Worm (Caenorhabditis elegans) whole organism, L1 larva: ENCODE results near the gene F35F10.5.

ENCODE experiments used
- C04F5.9 ChIP-seq: sonication (generic microtip); optimal IDR thresholded peaks from 2 replicates; lab custom pipeline; 2016; ENCODE audit warnings: missing genetic modification characterization, missing compliant biosample characterization
- C34B4.2 ChIP-seq: sonication (generic microtip); optimal IDR thresholded peaks from 2 replicates; lab custom pipeline; 2017; ENCODE audit warnings: mild to moderate bottlenecking, missing genetic modification characterization, missing compliant biosample characterization
- F16B12.6 ChIP-seq: fragments of 150-350 bp; optimal IDR thresholded peaks from 2 replicates; lab custom pipeline; 2014; ENCODE audit warnings: missing biosample characterization, missing genetic modification characterization
- alr-1 ChIP-seq: fragments of 200-800 bp; sonication (Bioruptor generic); optimal IDR thresholded peaks from 2 replicates; lab custom pipeline; 2018; ENCODE audit warnings: borderline replicate concordance, mild to moderate bottlenecking, missing genetic modification characterization, missing compliant biosample characterization
- ceh-63 ChIP-seq: fragments of 200-800 bp; sonication (Bioruptor generic); optimal IDR thresholded peaks from 2 replicates; lab custom pipeline; 2018; ENCODE audit warnings: mild to moderate bottlenecking, missing genetic modification characterization, missing compliant biosample characterization
- ceh-8 ChIP-seq: fragments of 200-800 bp; sonication (Bioruptor generic); optimal IDR thresholded peaks from 2 replicates; lab custom pipeline; 2018; ENCODE audit warnings: mild to moderate bottlenecking, missing genetic modification characterization, moderate library complexity, missing compliant biosample characterization
- ceh-88 ChIP-seq: fragments of 200-800 bp; sonication (Bioruptor generic); IDR thresholded peaks from 2 replicates; pipeline ENCODE4 v1.3.6; 2022; ENCODE audit warnings: missing genetic modification characterization, missing compliant biosample characterization
- ceh-90 ChIP-seq: sonication (generic microtip); optimal IDR thresholded peaks from 2 replicates; lab custom pipeline; 2016; ENCODE audit warnings: missing genetic modification characterization, missing compliant biosample characterization
- ces-1 ChIP-seq: fragments of 150-350 bp; optimal IDR thresholded peaks from 2 replicates; lab custom pipeline; 2014; ENCODE audit warnings: missing biosample characterization, missing genetic modification reagents, missing genetic modification characterization
- dpl-1 ChIP-seq, 3 experiments: fragments of 150-350 bp in 2 of 3; sonication (generic microtip) in 1 of 3; optimal IDR thresholded peaks; 2 replicates each; lab custom pipeline; 2014 to 2017; ENCODE audit warnings: missing biosample characterization in 3 of 3, missing genetic modification characterization in 3 of 3, missing genetic modification reagents in 3 of 3
- efl-1 ChIP-seq, 4 experiments: fragments of 150-350 bp; optimal IDR thresholded peaks in 3 of 4; peaks in 1 of 4; 1 replicate in 1 of 4; 2 replicates in 3 of 4; lab custom pipeline; 2014; ENCODE audit warnings: missing biosample characterization in 2 of 4, missing genetic modification characterization in 2 of 4, missing genetic modification reagents in 2 of 4
- elt-3 ChIP-seq, 6 experiments: fragments of 150-350 bp in 1 of 6; sonication (generic microtip); optimal IDR thresholded peaks; 2 replicates each; lab custom pipeline; 2017 to 2018; ENCODE audit warnings: missing biosample characterization in 6 of 6, missing genetic modification characterization in 6 of 6, inconsistent platforms in 1 of 6
- fkh-8 ChIP-seq: sonication (generic microtip); optimal IDR thresholded peaks from 2 replicates; lab custom pipeline; 2016; ENCODE audit warnings: mild to moderate bottlenecking, missing genetic modification characterization, missing compliant biosample characterization
- fos-1 ChIP-seq: fragments of 150-350 bp; optimal IDR thresholded peaks from 2 replicates; lab custom pipeline; 2014; ENCODE audit warnings: missing biosample characterization, missing genetic modification characterization
- hlh-17 ChIP-seq: fragments of 200-800 bp; sonication (Bioruptor generic); optimal IDR thresholded peaks from 2 replicates; lab custom pipeline; 2018; ENCODE audit warnings: missing genetic modification characterization, mild to moderate bottlenecking, missing compliant biosample characterization, moderate library complexity, borderline replicate concordance
- hpl-2 ChIP-seq: fragments of 150-350 bp; optimal IDR thresholded peaks from 2 replicates; lab custom pipeline; 2014; ENCODE audit warnings: missing biosample characterization, missing genetic modification reagents, missing genetic modification characterization
- lin-14 ChIP-seq: fragments of 200-800 bp; sonication (Bioruptor generic); optimal IDR thresholded peaks from 2 replicates; lab custom pipeline; 2018; ENCODE audit warnings: mild to moderate bottlenecking, missing genetic modification characterization, moderate library complexity, missing compliant biosample characterization
- lin-15B ChIP-seq: fragments of 150-350 bp; sonication (generic microtip); optimal IDR thresholded peaks from 3 replicates; lab custom pipeline; 2014; ENCODE audit warnings: missing biosample characterization, missing genetic modification characterization
- lsy-2 ChIP-seq, 2 experiments: fragments of 150-350 bp; optimal IDR thresholded peaks; 2 replicates each; lab custom pipeline; 2014; ENCODE audit warnings: missing biosample characterization in 2 of 2, missing genetic modification characterization in 2 of 2
- mdl-1 ChIP-seq, 2 experiments: fragments of 150-350 bp; optimal IDR thresholded peaks; 2 replicates each; lab custom pipeline; 2014 to 2017; ENCODE audit warnings: missing biosample characterization in 2 of 2, missing genetic modification characterization in 2 of 2, inconsistent platforms in 1 of 2
- mep-1 ChIP-seq: fragments of 150-350 bp; optimal IDR thresholded peaks from 2 replicates; lab custom pipeline; 2014; ENCODE audit warnings: missing biosample characterization, missing genetic modification characterization
- nhr-19 ChIP-seq: fragments of 200-800 bp; sonication (Bioruptor generic); conservative IDR thresholded peaks from 2 replicates; pipeline ENCODE4 v1.3.6; 2022; ENCODE audit warnings: missing genetic modification characterization, missing compliant biosample characterization
- nhr-28 ChIP-seq: fragments of 150-350 bp; optimal IDR thresholded peaks from 2 replicates; lab custom pipeline; 2014; ENCODE audit warnings: missing biosample characterization, missing genetic modification characterization
- nhr-71 ChIP-seq: sonication (generic microtip); optimal IDR thresholded peaks from 2 replicates; lab custom pipeline; 2016; ENCODE audit warnings: mild to moderate bottlenecking, missing genetic modification characterization, moderate library complexity, missing compliant biosample characterization
- nhr-76 ChIP-seq: sonication (generic microtip); optimal IDR thresholded peaks from 2 replicates; lab custom pipeline; 2017; ENCODE audit warnings: missing biosample characterization, missing genetic modification characterization
- nhr-84 ChIP-seq: sonication (generic microtip); optimal IDR thresholded peaks from 2 replicates; lab custom pipeline; 2017; ENCODE audit warnings: missing biosample characterization, missing genetic modification characterization
- nhr-85 ChIP-seq: sonication (generic microtip); peaks from one replicate; lab custom pipeline; 2016; ENCODE audit warnings: missing genetic modification characterization, inconsistent platforms, missing compliant biosample characterization
- pag-3 ChIP-seq: sonication (generic microtip); optimal IDR thresholded peaks from 2 replicates; lab custom pipeline; 2017; ENCODE audit warnings: missing genetic modification characterization, mild to moderate bottlenecking, missing compliant biosample characterization, antibody characterized with exemption, borderline replicate concordance; ENCODE audit not compliant: insufficient read depth
- pax-3 ChIP-seq: fragments of 200-800 bp; sonication (Bioruptor generic); optimal IDR thresholded peaks from 2 replicates; lab custom pipeline; 2018; ENCODE audit warnings: mild to moderate bottlenecking, missing genetic modification characterization, moderate library complexity, missing compliant biosample characterization
- rnt-1 ChIP-seq: sonication (generic microtip); optimal IDR thresholded peaks from 2 replicates; lab custom pipeline; 2016; ENCODE audit warnings: mild to moderate bottlenecking, missing genetic modification characterization, moderate library complexity, missing compliant biosample characterization
- snu-23 ChIP-seq: sonication (generic microtip); optimal IDR thresholded peaks from 2 replicates; lab custom pipeline; 2016; ENCODE audit warnings: missing genetic modification characterization, missing compliant biosample characterization
- sptf-1 ChIP-seq: fragments of 150-350 bp; optimal IDR thresholded peaks from 2 replicates; lab custom pipeline; 2014; ENCODE audit warnings: missing biosample characterization, missing genetic modification characterization
- sup-37 ChIP-seq: fragments of 200-800 bp; sonication (Bioruptor generic); optimal IDR thresholded peaks from 2 replicates; lab custom pipeline; 2018; ENCODE audit warnings: mild to moderate bottlenecking, missing genetic modification characterization, missing compliant biosample characterization
- unc-62 ChIP-seq: fragments of 150-350 bp; optimal IDR thresholded peaks from 2 replicates; lab custom pipeline; 2014; ENCODE audit warnings: missing biosample characterization, missing genetic modification reagents, missing genetic modification characterization
- unc-86 ChIP-seq: sonication (generic microtip); optimal IDR thresholded peaks from 2 replicates; lab custom pipeline; 2016; ENCODE audit warnings: missing genetic modification characterization, missing compliant biosample characterization
- xbp-1 ChIP-seq: sonication (generic microtip); optimal IDR thresholded peaks from 2 replicates; lab custom pipeline; 2016; ENCODE audit warnings: missing genetic modification characterization, missing compliant biosample characterization

Gene F35F10.5

ce11 chrV:3278101-3278639 lies 6.6 kb upstream of the F35F10.5 start, which contains the start of gene fbxa-64 (continued):
- TF ChIP-seq snu-23 (GFP tag; lab: Kevin White, UChicago) (peak; percentile 44), unc-62 (no peak), dpl-1 (GFP tag; optimal IDR thresholded peaks at IDR 0.05; lab: Kevin White, UChicago) (peak in 2 of 3 experiments; percentile 26 to 53), mep-1 (tag; lab: Kevin White, UChicago) (peak; percentile 50), efl-1 (optimal IDR thresholded peaks at IDR 0.05; lab: Kevin White, UChicago) (peak; percentile 24 to 38), efl-1 (GFP tag; optimal IDR thresholded peaks at IDR 0.05 in 1 of 2; lab: Kevin White, UChicago) (peak; percentile 39 to 94)

ce11 chrV:3279138-3279537 lies 5.6 kb upstream of the F35F10.5 start:
- peak; percentile 35 for TF ChIP-seq nhr-71 (tag; lab: Kevin White, UChicago)
- TF ChIP-seq rnt-1 (tag; lab: Kevin White, UChicago) = peak; percentile 65
- TF ChIP-seq lsy-2 (tag; optimal IDR thresholded peaks at IDR 0.05; lab: Kevin White, UChicago) = no peak
- TF ChIP-seq lin-14 (GFP tag; lab: Kevin White, UChicago) = peak; percentile 53
- TF ChIP-seq ceh-90 (tag; lab: Kevin White, UChicago) = no peak
- TF ChIP-seq, all 84 proteins: peak for 3

- TF ChIP-seq rnt-1 (tag; lab: Kevin White, UChicago) (peak; percentile 44), hlh-17 (GFP tag; lab: Kevin White, UChicago) (no peak), nhr-19 (peak; percentile 14; the same call in 1 of the 2 replicates), hpl-2 (no peak), lin-14 (GFP tag; lab: Kevin White, UChicago) (peak; percentile 42), pag-3 (tag; lab: Kevin White, UChicago) (no peak), sptf-1 (no peak), F16B12.6 (tag; lab: Kevin White, UChicago) (no peak), efl-1 (optimal IDR thresholded peaks at IDR 0.05; lab: Kevin White, UChicago) (no peak), efl-1 (GFP tag; optimal IDR thresholded peaks at IDR 0.05 in 1 of 2; lab: Kevin White, UChicago) (peak in 1 of 2 experiments; percentile 53), nhr-71 (tag; lab: Kevin White, UChicago) (peak; percentile 56), ceh-63 (GFP tag; lab: Kevin White, UChicago) (no peak), nhr-76 (no peak)
Measured at ce11 chrV:3280009-3280408, 4.7 kb upstream of the F35F10.5 start, which contains the start of gene T28A11.2. TSS of gene T28A11.2 (plus strand) at chrV:3280379.

- TF ChIP-seq ceh-8 = no peak
- TF ChIP-seq C34B4.2 (tag; lab: Kevin White, UChicago) = no peak
- no peak for TF ChIP-seq ces-1
- TF ChIP-seq rnt-1 (tag; lab: Kevin White, UChicago) = peak; percentile 16
- no peak for TF ChIP-seq alr-1 (tag; lab: Kevin White, UChicago)
- TF ChIP-seq xbp-1 (tag; lab: Kevin White, UChicago) = no peak
Measured at ce11 chrV:3281523-3281922, 3.2 kb upstream of the F35F10.5 start, which contains the start of gene T28A11.25. TSS of gene T28A11.25 (plus strand) at chrV:3281823.

- no peak for TF ChIP-seq nhr-84 (tag; lab: Kevin White, UChicago)
- TF ChIP-seq nhr-85 = no peak
- TF ChIP-seq nhr-28 (tag; lab: Kevin White, UChicago) = no peak
- TF ChIP-seq fkh-8 = no peak
- TF ChIP-seq pax-3 (tag; lab: Kevin White, UChicago) = no peak
- TF ChIP-seq unc-86 (tag; lab: Kevin White, UChicago) = no peak
- TF ChIP-seq mdl-1 (tag; optimal IDR thresholded peaks at IDR 0.05; lab: Kevin White, UChicago) = no peak
- TF ChIP-seq C04F5.9 (tag; lab: Kevin White, UChicago) = no peak
- no peak for TF ChIP-seq rnt-1 (tag; lab: Kevin White, UChicago)
- no peak for TF ChIP-seq sup-37
- TF ChIP-seq lin-15B (tag; lab: Kevin White, UChicago) = no peak
- TF ChIP-seq unc-62 = no peak
- TF ChIP-seq fos-1 (tag; lab: Kevin White, UChicago) = no peak
- no peak for TF ChIP-seq alr-1 (tag; lab: Kevin White, UChicago)
- no peak for TF ChIP-seq elt-3 (tag; optimal IDR thresholded peaks at IDR 0.05; lab: Kevin White, UChicago)
- no peak for TF ChIP-seq ceh-88
Measured at ce11 chrV:3282957-3283356, 1.8 kb upstream of the F35F10.5 start, which contains the start of gene str-64. TSS of gene str-64 (plus strand) at chrV:3283257.
